Worm (Caenorhabditis elegans) whole organism, L1 larva: ENCODE results near the gene cwp-2.

ENCODE experiments used
- C16A3.4 ChIP-seq: fragments of 150-350 bp; optimal IDR thresholded peaks from 2 replicates; lab custom pipeline; 2014; ENCODE audit warnings: missing biosample characterization, missing genetic modification characterization
- F16B12.6 ChIP-seq: fragments of 150-350 bp; optimal IDR thresholded peaks from 2 replicates; lab custom pipeline; 2014; ENCODE audit warnings: missing biosample characterization, missing genetic modification characterization
- fkh-10 ChIP-seq: sonication (generic microtip); optimal IDR thresholded peaks from 2 replicates; lab custom pipeline; 2017; ENCODE audit warnings: missing biosample characterization, missing genetic modification reagents, missing genetic modification characterization
- lin-15B ChIP-seq: fragments of 150-350 bp; sonication (generic microtip); optimal IDR thresholded peaks from 3 replicates; lab custom pipeline; 2014; ENCODE audit warnings: missing biosample characterization, missing genetic modification characterization
- lin-39 ChIP-seq: fragments of 150-350 bp; optimal IDR thresholded peaks from 2 replicates; lab custom pipeline; 2014; ENCODE audit warnings: missing biosample characterization, missing genetic modification reagents, missing genetic modification characterization
- mdl-1 ChIP-seq, 2 experiments: fragments of 150-350 bp; optimal IDR thresholded peaks; 2 replicates each; lab custom pipeline; 2014 to 2017; ENCODE audit warnings: missing biosample characterization in 2 of 2, missing genetic modification characterization in 2 of 2, inconsistent platforms in 1 of 2
- nhr-28 ChIP-seq: fragments of 150-350 bp; optimal IDR thresholded peaks from 2 replicates; lab custom pipeline; 2014; ENCODE audit warnings: missing biosample characterization, missing genetic modification characterization
- nhr-76 ChIP-seq: sonication (generic microtip); optimal IDR thresholded peaks from 2 replicates; lab custom pipeline; 2017; ENCODE audit warnings: missing biosample characterization, missing genetic modification characterization
- pqm-1 ChIP-seq: sonication (generic microtip); optimal IDR thresholded peaks from 3 replicates; lab custom pipeline; 2017; ENCODE audit warnings: missing biosample characterization, missing genetic modification characterization
- snpc-4 ChIP-seq: fragments of 150-350 bp; optimal IDR thresholded peaks from 2 replicates; lab custom pipeline; 2014; ENCODE audit warnings: missing biosample characterization, missing genetic modification characterization
- zag-1 ChIP-seq: fragments of 150-350 bp; optimal IDR thresholded peaks from 2 replicates; lab custom pipeline; 2014; ENCODE audit warnings: missing biosample characterization, missing genetic modification characterization

DNA sequence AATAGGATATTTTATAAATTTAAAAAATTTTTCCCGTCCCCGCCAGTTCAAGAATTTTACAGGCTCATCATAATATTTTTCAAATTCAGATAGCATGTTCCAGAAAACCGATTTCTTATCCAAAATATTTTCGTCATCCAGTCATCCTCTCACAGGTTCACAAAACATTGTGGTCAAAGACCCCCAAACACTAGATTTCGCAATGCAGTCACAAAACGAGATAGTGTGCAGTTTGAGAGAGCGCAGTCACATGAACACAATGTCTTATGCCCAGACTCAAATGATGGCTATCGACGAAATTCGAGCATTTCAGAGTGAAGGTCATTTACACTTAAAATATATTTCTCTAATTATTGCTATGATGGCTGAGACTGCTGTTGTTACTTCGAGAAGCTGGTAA, 2.1 kb upstream of the cwp-2 start, which contains the start of gene abhd-5.2:
- TF ChIP-seq lin-39 (tag; lab: Kevin White, UChicago) (no peak), F16B12.6 (tag; lab: Kevin White, UChicago) (peak; percentile 12), pqm-1 (tag; lab: Kevin White, UChicago) (no peak), C16A3.4 (tag; lab: Kevin White, UChicago) (peak; percentile 9), snpc-4 (tag; lab: Kevin White, UChicago) (peak; percentile 20), zag-1 (tag; lab: Kevin White, UChicago) (no peak), mdl-1 (tag; optimal IDR thresholded peaks at IDR 0.05; lab: Kevin White, UChicago) (peak in 1 of 2 experiments; percentile 59), nhr-28 (tag; lab: Kevin White, UChicago) (peak; percentile 53), lin-15B (tag; lab: Kevin White, UChicago) (no peak), fkh-10 (GFP tag; lab: Kevin White, UChicago) (no peak), nhr-76 (tag; lab: Kevin White, UChicago) (no peak)
